Worm (Caenorhabditis elegans) whole organism, late embryonic: ENCODE measurements around the gene cst-1.

Source experiments
- ceh-14 ChIP-seq: sonication (generic microtip); optimal IDR thresholded peaks from 2 replicates; lab custom pipeline; 2016; ENCODE audit warnings: missing genotype, missing genetic modification characterization, missing compliant biosample characterization
- ceh-19 ChIP-seq: fragments of 200-800 bp; sonication (Bioruptor generic); optimal IDR thresholded peaks from 2 replicates; lab custom pipeline; 2018; ENCODE audit warnings: mild to moderate bottlenecking, missing genetic modification characterization, missing compliant biosample characterization
- ceh-24 ChIP-seq: sonication (generic microtip); optimal IDR thresholded peaks from 2 replicates; lab custom pipeline; 2016; ENCODE audit warnings: mild to moderate bottlenecking, missing genetic modification characterization, missing compliant biosample characterization
- ceh-9 ChIP-seq: sonication (generic microtip); optimal IDR thresholded peaks from 2 replicates; lab custom pipeline; 2016; ENCODE audit warnings: mild to moderate bottlenecking, missing genetic modification characterization, inconsistent platforms, missing compliant biosample characterization
- lin-11 ChIP-seq: fragments of 200-800 bp; sonication (Bioruptor generic); optimal IDR thresholded peaks from 2 replicates; lab custom pipeline; 2018; ENCODE audit warnings: mild to moderate bottlenecking, missing genetic modification characterization, missing compliant biosample characterization
- nfya-1 ChIP-seq: sonication (generic microtip); optimal IDR thresholded peaks from 2 replicates; lab custom pipeline; 2017; ENCODE audit warnings: missing genetic modification characterization, mild to moderate bottlenecking, missing compliant biosample characterization, antibody characterized with exemption, moderate library complexity
- nhr-232 ChIP-seq: sonication (generic microtip); optimal IDR thresholded peaks from 2 replicates; lab custom pipeline; 2016; ENCODE audit warnings: missing genetic modification characterization, missing compliant biosample characterization
- pha-4 ChIP-seq: fragments of 150-350 bp; optimal IDR thresholded peaks from 2 replicates; lab custom pipeline; 2018; ENCODE audit warnings: missing biosample characterization, missing genetic modification reagents, missing genetic modification characterization
- pqm-1 ChIP-seq: sonication (generic microtip); optimal IDR thresholded peaks from 2 replicates; lab custom pipeline; 2016; ENCODE audit warnings: missing genetic modification characterization, missing compliant biosample characterization
- pros-1 ChIP-seq: fragments of 150-350 bp; optimal IDR thresholded peaks from 2 replicates; lab custom pipeline; 2014; ENCODE audit warnings: missing biosample characterization, missing genetic modification reagents, missing genetic modification characterization
- tbx-2 ChIP-seq: sonication (generic microtip); optimal IDR thresholded peaks from 2 replicates; lab custom pipeline; 2016; ENCODE audit warnings: missing genetic modification characterization, missing compliant biosample characterization
- ttx-3 ChIP-seq: sonication (generic microtip); optimal IDR thresholded peaks from 2 replicates; lab custom pipeline; 2016; ENCODE audit warnings: missing genetic modification reagents, missing genetic modification characterization, missing compliant biosample characterization
- unc-3 ChIP-seq, 2 experiments: fragments of 200-800 bp in 1 of 2; sonication (Bioruptor generic) in 1 of 2; sonication (generic microtip) in 1 of 2; conservative IDR thresholded peaks in 1 of 2; optimal IDR thresholded peaks in 1 of 2; 2 replicates each; pipeline versions ENCODE4 v1.3.6 to Lab custom; 2016 to 2022; ENCODE audit warnings: missing compliant biosample characterization in 2 of 2, missing genetic modification characterization in 2 of 2, missing genetic modification reagents in 1 of 2
- unc-55 ChIP-seq: sonication (generic microtip); optimal IDR thresholded peaks from 2 replicates; lab custom pipeline; 2017; ENCODE audit warnings: missing biosample characterization, missing genetic modification reagents, missing genetic modification characterization

- TF ChIP-seq ceh-14 (tag; lab: Kevin White, UChicago) (no peak), pros-1 (tag; lab: Kevin White, UChicago) (no peak), tbx-2 (tag; lab: Kevin White, UChicago) (no peak), nfya-1 (tag; lab: Kevin White, UChicago) (no peak), ceh-9 (no peak), nhr-232 (tag; lab: Kevin White, UChicago) (no peak), unc-55 (GFP tag; lab: Kevin White, UChicago) (no peak), unc-3 (GFP tag; conservative IDR thresholded peaks at IDR 0.05; lab: Robert Waterston, UW) (no peak), unc-3 (tag; optimal IDR thresholded peaks at IDR 0.05; lab: Kevin White, UChicago) (no peak), pqm-1 (tag; lab: Kevin White, UChicago) (no peak), ceh-24 (tag; lab: Kevin White, UChicago) (no peak), ttx-3 (tag; lab: Kevin White, UChicago) (no peak), lin-11 (tag; lab: Kevin White, UChicago) (no peak), ceh-19 (GFP tag; lab: Kevin White, UChicago) (no peak), pha-4 (tag; lab: Kevin White, UChicago) (no peak)
Observed at ce11 chrX:4377689-4378088, 38.3 kb downstream of the cst-1 start, which contains the start of gene R160.12.
